Worm (Caenorhabditis elegans) whole organism, L1 larva: Measurements from ENCODE around the gene F46C8.3.

Experiments
- C04F5.9 ChIP-seq: sonication (generic microtip); optimal IDR thresholded peaks from 2 replicates; lab custom pipeline; 2016; ENCODE audit warnings: missing genetic modification characterization, missing compliant biosample characterization
- C34B4.2 ChIP-seq: sonication (generic microtip); optimal IDR thresholded peaks from 2 replicates; lab custom pipeline; 2017; ENCODE audit warnings: mild to moderate bottlenecking, missing genetic modification characterization, missing compliant biosample characterization
- F16B12.6 ChIP-seq: fragments of 150-350 bp; optimal IDR thresholded peaks from 2 replicates; lab custom pipeline; 2014; ENCODE audit warnings: missing biosample characterization, missing genetic modification characterization
- Y116A8C.19 ChIP-seq: sonication (generic microtip); optimal IDR thresholded peaks from 2 replicates; lab custom pipeline; 2016; ENCODE audit warnings: missing compliant biosample characterization, missing genetic modification characterization, borderline replicate concordance
- alr-1 ChIP-seq: fragments of 200-800 bp; sonication (Bioruptor generic); optimal IDR thresholded peaks from 2 replicates; lab custom pipeline; 2018; ENCODE audit warnings: borderline replicate concordance, mild to moderate bottlenecking, missing genetic modification characterization, missing compliant biosample characterization
- aly-2 ChIP-seq: fragments of 150-350 bp; optimal IDR thresholded peaks from 2 replicates; lab custom pipeline; 2014; ENCODE audit warnings: missing biosample characterization, missing genetic modification characterization
- blmp-1 ChIP-seq: fragments of 150-350 bp; optimal IDR thresholded peaks from 2 replicates; lab custom pipeline; 2014; ENCODE audit warnings: missing biosample characterization, missing genetic modification characterization
- ceh-63 ChIP-seq: fragments of 200-800 bp; sonication (Bioruptor generic); optimal IDR thresholded peaks from 2 replicates; lab custom pipeline; 2018; ENCODE audit warnings: mild to moderate bottlenecking, missing genetic modification characterization, missing compliant biosample characterization
- ceh-88 ChIP-seq: fragments of 200-800 bp; sonication (Bioruptor generic); IDR thresholded peaks from 2 replicates; pipeline ENCODE4 v1.3.6; 2022; ENCODE audit warnings: missing genetic modification characterization, missing compliant biosample characterization
- ceh-90 ChIP-seq: sonication (generic microtip); optimal IDR thresholded peaks from 2 replicates; lab custom pipeline; 2016; ENCODE audit warnings: missing genetic modification characterization, missing compliant biosample characterization
- ces-1 ChIP-seq: fragments of 150-350 bp; optimal IDR thresholded peaks from 2 replicates; lab custom pipeline; 2014; ENCODE audit warnings: missing biosample characterization, missing genetic modification reagents, missing genetic modification characterization
- dsc-1 ChIP-seq: sonication (generic microtip); optimal IDR thresholded peaks from 2 replicates; lab custom pipeline; 2016; ENCODE audit warnings: mild to moderate bottlenecking, missing genetic modification characterization, missing compliant biosample characterization
- efl-1 ChIP-seq, 4 experiments: fragments of 150-350 bp; optimal IDR thresholded peaks in 3 of 4; peaks in 1 of 4; 1 replicate in 1 of 4; 2 replicates in 3 of 4; lab custom pipeline; 2014; ENCODE audit warnings: missing biosample characterization in 2 of 4, missing genetic modification characterization in 2 of 4, missing genetic modification reagents in 2 of 4
- efl-3 ChIP-seq: fragments of 200-800 bp; sonication (Bioruptor generic); optimal IDR thresholded peaks from 2 replicates; lab custom pipeline; 2018; ENCODE audit warnings: mild to moderate bottlenecking, missing genetic modification characterization, missing compliant biosample characterization
- egl-13 ChIP-seq: sonication (generic microtip); optimal IDR thresholded peaks from 2 replicates; lab custom pipeline; 2016; ENCODE audit warnings: missing genotype, missing genetic modification reagents, missing genetic modification characterization, missing compliant biosample characterization
- egl-27 ChIP-seq, 2 experiments: fragments of 150-350 bp in 1 of 2; sonication (generic microtip); optimal IDR thresholded peaks; 3 replicates each; lab custom pipeline; 2017 to 2018; ENCODE audit warnings: missing biosample characterization in 2 of 2, missing genetic modification characterization in 2 of 2, missing genetic modification reagents in 2 of 2
- ets-5 ChIP-seq: fragments of 200-800 bp; sonication (Bioruptor generic); IDR thresholded peaks from 2 replicates; pipeline ENCODE4 v1.3.6; 2022; ENCODE audit warnings: missing genetic modification characterization, missing compliant biosample characterization
- fkh-10 ChIP-seq: sonication (generic microtip); optimal IDR thresholded peaks from 2 replicates; lab custom pipeline; 2017; ENCODE audit warnings: missing biosample characterization, missing genetic modification reagents, missing genetic modification characterization
- fos-1 ChIP-seq: fragments of 150-350 bp; optimal IDR thresholded peaks from 2 replicates; lab custom pipeline; 2014; ENCODE audit warnings: missing biosample characterization, missing genetic modification characterization
- grh-1 ChIP-seq: fragments of 200-800 bp; sonication (Bioruptor generic); IDR thresholded peaks from 2 replicates; pipeline ENCODE4 v1.3.6; 2022; ENCODE audit warnings: missing genetic modification reagents, missing genetic modification characterization, missing compliant biosample characterization
- hpl-2 ChIP-seq: fragments of 150-350 bp; optimal IDR thresholded peaks from 2 replicates; lab custom pipeline; 2014; ENCODE audit warnings: missing biosample characterization, missing genetic modification reagents, missing genetic modification characterization
- irx-1 ChIP-seq: sonication (generic microtip); optimal IDR thresholded peaks from 2 replicates; lab custom pipeline; 2016; ENCODE audit warnings: missing genetic modification characterization, missing compliant biosample characterization
- jun-1 ChIP-seq: fragments of 150-350 bp; optimal IDR thresholded peaks from 2 replicates; lab custom pipeline; 2014; ENCODE audit warnings: missing biosample characterization, missing genetic modification reagents, missing genetic modification characterization
- lin-13 ChIP-seq: fragments of 150-350 bp; optimal IDR thresholded peaks from 2 replicates; lab custom pipeline; 2014; ENCODE audit warnings: missing biosample characterization, missing genetic modification reagents, missing genetic modification characterization
- lin-15B ChIP-seq: fragments of 150-350 bp; sonication (generic microtip); optimal IDR thresholded peaks from 3 replicates; lab custom pipeline; 2014; ENCODE audit warnings: missing biosample characterization, missing genetic modification characterization
- lin-35 ChIP-seq, 2 experiments: fragments of 150-350 bp; optimal IDR thresholded peaks; 2 replicates each; lab custom pipeline; 2014; ENCODE audit warnings: missing biosample characterization in 2 of 2, missing genetic modification characterization in 2 of 2, missing genetic modification reagents in 2 of 2
- lir-3 ChIP-seq: sonication (generic microtip); optimal IDR thresholded peaks from 2 replicates; lab custom pipeline; 2016; ENCODE audit warnings: mild to moderate bottlenecking, missing genetic modification characterization, moderate library complexity, missing compliant biosample characterization; ENCODE audit not compliant: poor library complexity
- lsy-2 ChIP-seq, 2 experiments: fragments of 150-350 bp; optimal IDR thresholded peaks; 2 replicates each; lab custom pipeline; 2014; ENCODE audit warnings: missing biosample characterization in 2 of 2, missing genetic modification characterization in 2 of 2
- mep-1 ChIP-seq: fragments of 150-350 bp; optimal IDR thresholded peaks from 2 replicates; lab custom pipeline; 2014; ENCODE audit warnings: missing biosample characterization, missing genetic modification characterization
- nhr-11 ChIP-seq: fragments of 150-350 bp; optimal IDR thresholded peaks from 2 replicates; lab custom pipeline; 2014; ENCODE audit warnings: missing biosample characterization, missing genetic modification characterization
- nhr-12 ChIP-seq: sonication (generic microtip); optimal IDR thresholded peaks from 2 replicates; lab custom pipeline; 2017; ENCODE audit warnings: missing biosample characterization, missing genetic modification characterization
- nhr-19 ChIP-seq: fragments of 200-800 bp; sonication (Bioruptor generic); conservative IDR thresholded peaks from 2 replicates; pipeline ENCODE4 v1.3.6; 2022; ENCODE audit warnings: missing genetic modification characterization, missing compliant biosample characterization
- nhr-237 ChIP-seq: fragments of 150-350 bp; optimal IDR thresholded peaks from 2 replicates; lab custom pipeline; 2014; ENCODE audit warnings: missing biosample characterization, missing genetic modification characterization
- nhr-28 ChIP-seq: fragments of 150-350 bp; optimal IDR thresholded peaks from 2 replicates; lab custom pipeline; 2014; ENCODE audit warnings: missing biosample characterization, missing genetic modification characterization
- nhr-71 ChIP-seq: sonication (generic microtip); optimal IDR thresholded peaks from 2 replicates; lab custom pipeline; 2016; ENCODE audit warnings: mild to moderate bottlenecking, missing genetic modification characterization, moderate library complexity, missing compliant biosample characterization
- nhr-76 ChIP-seq: sonication (generic microtip); optimal IDR thresholded peaks from 2 replicates; lab custom pipeline; 2017; ENCODE audit warnings: missing biosample characterization, missing genetic modification characterization
- nhr-90 ChIP-seq: sonication (generic microtip); optimal IDR thresholded peaks from 2 replicates; lab custom pipeline; 2016; ENCODE audit warnings: mild to moderate bottlenecking, missing genetic modification characterization, missing compliant biosample characterization; ENCODE audit not compliant: poor library complexity
- pax-3 ChIP-seq: fragments of 200-800 bp; sonication (Bioruptor generic); optimal IDR thresholded peaks from 2 replicates; lab custom pipeline; 2018; ENCODE audit warnings: mild to moderate bottlenecking, missing genetic modification characterization, moderate library complexity, missing compliant biosample characterization
- pqm-1 ChIP-seq: sonication (generic microtip); optimal IDR thresholded peaks from 3 replicates; lab custom pipeline; 2017; ENCODE audit warnings: missing biosample characterization, missing genetic modification characterization
- skn-1 ChIP-seq: fragments of 150-350 bp; optimal IDR thresholded peaks from 2 replicates; lab custom pipeline; 2014; ENCODE audit warnings: missing biosample characterization, missing genetic modification characterization
- snpc-4 ChIP-seq: fragments of 150-350 bp; optimal IDR thresholded peaks from 2 replicates; lab custom pipeline; 2014; ENCODE audit warnings: missing biosample characterization, missing genetic modification characterization
- snu-23 ChIP-seq: sonication (generic microtip); optimal IDR thresholded peaks from 2 replicates; lab custom pipeline; 2016; ENCODE audit warnings: missing genetic modification characterization, missing compliant biosample characterization
- sptf-1 ChIP-seq: fragments of 150-350 bp; optimal IDR thresholded peaks from 2 replicates; lab custom pipeline; 2014; ENCODE audit warnings: missing biosample characterization, missing genetic modification characterization
- sup-37 ChIP-seq: fragments of 200-800 bp; sonication (Bioruptor generic); optimal IDR thresholded peaks from 2 replicates; lab custom pipeline; 2018; ENCODE audit warnings: mild to moderate bottlenecking, missing genetic modification characterization, missing compliant biosample characterization
- swsn-7 ChIP-seq: sonication (generic microtip); optimal IDR thresholded peaks from 2 replicates; lab custom pipeline; 2016; ENCODE audit warnings: missing genetic modification characterization, missing compliant biosample characterization
- unc-130 ChIP-seq: fragments of 150-350 bp; optimal IDR thresholded peaks from 2 replicates; lab custom pipeline; 2017; ENCODE audit warnings: missing biosample characterization, missing genetic modification characterization, inconsistent platforms
- unc-30 ChIP-seq: sonication (generic microtip); optimal IDR thresholded peaks from 2 replicates; lab custom pipeline; 2017; ENCODE audit warnings: missing biosample characterization, missing genetic modification characterization
- unc-62 ChIP-seq: fragments of 150-350 bp; optimal IDR thresholded peaks from 2 replicates; lab custom pipeline; 2014; ENCODE audit warnings: missing biosample characterization, missing genetic modification reagents, missing genetic modification characterization
- unc-86 ChIP-seq: sonication (generic microtip); optimal IDR thresholded peaks from 2 replicates; lab custom pipeline; 2016; ENCODE audit warnings: missing genetic modification characterization, missing compliant biosample characterization
- unc-98 ChIP-seq: fragments of 200-800 bp; sonication (Bioruptor generic); IDR thresholded peaks from 2 replicates; pipeline ENCODE4 v1.3.6; 2022; ENCODE audit warnings: missing genetic modification characterization, missing compliant biosample characterization
- vab-15 ChIP-seq: sonication (generic microtip); optimal IDR thresholded peaks from 2 replicates; lab custom pipeline; 2017; ENCODE audit warnings: missing genotype, mild to moderate bottlenecking, missing genetic modification characterization, missing compliant biosample characterization
- xbp-1 ChIP-seq: sonication (generic microtip); optimal IDR thresholded peaks from 2 replicates; lab custom pipeline; 2016; ENCODE audit warnings: missing genetic modification characterization, missing compliant biosample characterization
- zip-4 ChIP-seq: fragments of 200-800 bp; sonication (Bioruptor generic); optimal IDR thresholded peaks from 2 replicates; lab custom pipeline; 2018; ENCODE audit warnings: mild to moderate bottlenecking, missing genetic modification characterization, moderate library complexity, missing compliant biosample characterization

F46C8.3 gene

DNA sequence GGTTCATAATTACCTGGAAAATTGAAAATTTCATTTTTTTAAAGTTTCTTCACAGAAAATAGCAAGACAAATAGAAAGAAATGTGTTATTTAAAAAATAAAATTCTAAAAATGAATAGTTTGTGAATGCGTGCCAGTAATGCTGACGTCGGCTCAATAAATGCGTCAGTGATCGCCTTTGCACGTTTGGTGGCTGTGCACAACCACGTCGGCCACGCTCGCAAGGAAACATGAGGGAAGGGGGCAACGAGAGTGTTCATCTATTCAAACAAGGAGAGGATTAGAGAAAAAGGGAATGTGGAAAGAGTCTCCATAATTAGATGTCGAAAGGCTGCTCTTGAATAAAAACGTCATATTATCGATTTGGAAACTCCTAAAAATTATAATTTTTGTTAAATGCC is 24.4 kb upstream of the F46C8.3 start, which contains the start of gene uggt-1:
Gene uggt-1 (minus strand): TSS at position 13 of the 400 bp plus-strand sequence.
- TF ChIP-seq blmp-1 (tag; lab: Kevin White, UChicago) (no peak), aly-2 (tag; lab: Kevin White, UChicago) (no peak), mep-1 (tag; lab: Kevin White, UChicago) (peak; percentile 95), lin-15B (tag; lab: Kevin White, UChicago) (peak; percentile 44), unc-98 (GFP tag; lab: Robert Waterston, UW) (no peak), unc-86 (tag; lab: Kevin White, UChicago) (peak; percentile 95), dsc-1 (tag; lab: Kevin White, UChicago) (peak; percentile 92), grh-1 (GFP tag; lab: Robert Waterston, UW) (peak; percentile 78), snu-23 (GFP tag; lab: Kevin White, UChicago) (peak; percentile 94), irx-1 (tag; lab: Kevin White, UChicago) (peak; percentile 78), pqm-1 (tag; lab: Kevin White, UChicago) (no peak), nhr-19 (peak; percentile 86), hpl-2 (GFP tag; lab: Kevin White, UChicago) (peak; percentile 71), zip-4 (GFP tag; lab: Kevin White, UChicago) (peak; percentile 75), ceh-90 (no peak), alr-1 (tag; lab: Kevin White, UChicago) (no peak), fkh-10 (GFP tag; lab: Kevin White, UChicago) (peak; percentile 91), C34B4.2 (tag; lab: Kevin White, UChicago) (no peak), egl-27 (tag; optimal IDR thresholded peaks at IDR 0.05; lab: Kevin White, UChicago) (peak; percentile 30 to 48), egl-13 (tag; lab: Kevin White, UChicago) (peak; percentile 91), lir-3 (tag; lab: Kevin White, UChicago) (peak; percentile 68), F16B12.6 (tag; lab: Kevin White, UChicago) (peak; percentile 63), C04F5.9 (tag; lab: Kevin White, UChicago) (peak; percentile 44), Y116A8C.19 (tag; lab: Kevin White, UChicago) (no peak), nhr-90 (tag; lab: Kevin White, UChicago) (peak; percentile 88), ces-1 (GFP tag; lab: Kevin White, UChicago) (no peak), nhr-11 (tag; lab: Kevin White, UChicago) (peak; percentile 63), pax-3 (tag; lab: Kevin White, UChicago) (peak; percentile 82), skn-1 (tag; lab: Kevin White, UChicago) (peak; percentile 91), sptf-1 (tag; lab: Kevin White, UChicago) (no peak), xbp-1 (peak; percentile 99), lsy-2 (tag; optimal IDR thresholded peaks at IDR 0.05; lab: Kevin White, UChicago) (peak; percentile 91 to 92), efl-3 (GFP tag; lab: Kevin White, UChicago) (no peak), ets-5 (GFP tag; lab: Robert Waterston, UW) (no peak), vab-15 (no peak), snpc-4 (tag; lab: Kevin White, UChicago) (peak; percentile 76), efl-1 (optimal IDR thresholded peaks at IDR 0.05; lab: Kevin White, UChicago) (peak; percentile 73 to 76), efl-1 (GFP tag; optimal IDR thresholded peaks at IDR 0.05 in 1 of 2; lab: Kevin White, UChicago) (peak; percentile 65 to 95), unc-30 (tag; lab: Kevin White, UChicago) (no peak), ceh-88 (peak; percentile 64; the same call in 1 of the 2 replicates), nhr-71 (peak; percentile 96), lin-13 (GFP tag; lab: Kevin White, UChicago) (peak; percentile 93), swsn-7 (peak; percentile 96), nhr-76 (no peak), nhr-28 (no peak), fos-1 (tag; lab: Kevin White, UChicago) (peak; percentile 81), nhr-12 (tag; lab: Kevin White, UChicago) (no peak), nhr-237 (tag; lab: Kevin White, UChicago) (peak; percentile 73), lin-35 (GFP tag; optimal IDR thresholded peaks at IDR 0.05; lab: Kevin White, UChicago) (peak; percentile 75 to 84), ceh-63 (GFP tag; lab: Kevin White, UChicago) (no peak), unc-62 (GFP tag; lab: Kevin White, UChicago) (no peak), sup-37 (GFP tag; lab: Kevin White, UChicago) (peak; percentile 32), unc-130 (tag; lab: Kevin White, UChicago) (peak; percentile 82), jun-1 (tag; lab: Kevin White, UChicago) (peak; percentile 85)
